Worm (Caenorhabditis elegans): ENCODE data around the gene C55A6.4.

The C55A6.4 gene

DNA sequence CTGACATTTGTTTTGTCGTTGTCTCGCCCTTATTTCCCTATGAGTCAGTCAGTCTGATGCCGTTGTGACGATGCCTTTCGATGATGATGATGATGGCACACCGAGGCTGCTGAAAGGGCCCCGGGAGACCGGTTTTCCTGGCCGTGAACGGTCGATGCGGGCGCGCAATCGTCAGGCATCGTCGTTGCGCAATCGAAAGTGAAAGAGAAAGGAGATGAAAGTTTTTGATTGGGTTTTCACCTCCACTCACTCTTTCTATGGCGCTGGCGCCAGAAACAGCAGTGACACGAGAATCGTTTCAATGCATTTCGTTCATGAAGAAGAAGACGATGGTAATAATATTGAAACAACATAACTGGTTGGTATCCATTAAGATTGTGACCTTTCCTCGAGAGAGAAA is 15.3 kb upstream of the C55A6.4 start:
- no peak for TF ChIP-seq ceh-34 (tag; optimal IDR thresholded peaks at IDR 0.05)
- TF ChIP-seq unc-3 (GFP tag; conservative IDR thresholded peaks at IDR 0.05): no peak
- no peak for TF ChIP-seq unc-3 (tag; optimal IDR thresholded peaks at IDR 0.05)
- TF ChIP-seq ceh-9 (tag; optimal IDR thresholded peaks at IDR 0.05): no peak
- TF ChIP-seq ref-2 (tag; optimal IDR thresholded peaks at IDR 0.05): no peak
- no peak for TF ChIP-seq ttx-3 (tag; optimal IDR thresholded peaks at IDR 0.05)
- no peak for TF ChIP-seq hlh-15 (tag; optimal IDR thresholded peaks at IDR 0.05)
- TF ChIP-seq ceh-48 (tag; optimal IDR thresholded peaks at IDR 0.05): no peak
- TF ChIP-seq nfya-1 (tag; optimal IDR thresholded peaks at IDR 0.05): no peak
- no peak for TF ChIP-seq C38D4.7 (GFP tag; optimal IDR thresholded peaks at IDR 0.05)
- no peak for TF ChIP-seq sox-2 (GFP tag; IDR thresholded peaks at IDR 0.05)
- no peak for TF ChIP-seq dve-1 (tag; optimal IDR thresholded peaks at IDR 0.05)
- TF ChIP-seq che-1 (tag; optimal IDR thresholded peaks at IDR 0.05): no peak
- no peak for TF ChIP-seq ets-4 (tag; optimal IDR thresholded peaks at IDR 0.05)
- TF ChIP-seq pat-9 (tag; optimal IDR thresholded peaks at IDR 0.05): no peak
- no peak for TF ChIP-seq ceh-14 (tag; optimal IDR thresholded peaks at IDR 0.05)
- TF ChIP-seq odd-2 (tag; optimal IDR thresholded peaks at IDR 0.05): no peak
- TF ChIP-seq ahr-1 (tag; optimal IDR thresholded peaks at IDR 0.05): no peak
- no peak for TF ChIP-seq hlh-30 (tag; optimal IDR thresholded peaks at IDR 0.05; ENCODE audit: insufficient read depth)

ce11 chrV:11532535-11532853 is 14.8 kb upstream of the C55A6.4 start:
- TF ChIP-seq ceh-19 (GFP tag; optimal IDR thresholded peaks at IDR 0.05): no peak
- no peak for TF ChIP-seq pax-1 (tag; optimal IDR thresholded peaks at IDR 0.05)
- TF ChIP-seq npax-4 (tag; optimal IDR thresholded peaks at IDR 0.05): no peak
- TF ChIP-seq sdc-2 (tag; optimal IDR thresholded peaks at IDR 0.05): no peak
- TF ChIP-seq fkh-10 (GFP tag; optimal IDR thresholded peaks at IDR 0.05): no peak

- TF ChIP-seq odd-2 (tag; optimal IDR thresholded peaks at IDR 0.05) (no peak), unc-86 (tag; optimal IDR thresholded peaks at IDR 0.05) (no peak), fkh-6 (tag; optimal IDR thresholded peaks at IDR 0.05) (no peak), rnt-1 (tag; optimal IDR thresholded peaks at IDR 0.05) (peak; percentile 55), T23F11.4 (GFP tag; optimal IDR thresholded peaks at IDR 0.05) (peak; percentile 18), tbx-7 (tag; optimal IDR thresholded peaks at IDR 0.05) (no peak), eyg-1 (tag; optimal IDR thresholded peaks at IDR 0.05) (no peak), pag-3 (tag; optimal IDR thresholded peaks at IDR 0.05; ENCODE audit: borderline replicate concordance) (no peak), npax-4 (tag; optimal IDR thresholded peaks at IDR 0.05) (no peak), ceh-31 (tag; optimal IDR thresholded peaks at IDR 0.05) (peak; percentile 44), ets-4 (tag; optimal IDR thresholded peaks at IDR 0.05) (peak; percentile 33), ceh-19 (GFP tag; optimal IDR thresholded peaks at IDR 0.05) (no peak), ceh-30 (tag; optimal IDR thresholded peaks at IDR 0.05) (no peak), hlh-30 (tag; optimal IDR thresholded peaks at IDR 0.05; ENCODE audit: insufficient read depth) (peak; percentile 32), ceh-9 (tag; optimal IDR thresholded peaks at IDR 0.05) (no peak), pat-9 (tag; optimal IDR thresholded peaks at IDR 0.05) (no peak), ceh-34 (tag; optimal IDR thresholded peaks at IDR 0.05) (no peak), ceh-48 (tag; optimal IDR thresholded peaks at IDR 0.05) (no peak), hlh-15 (tag; optimal IDR thresholded peaks at IDR 0.05) (no peak), syd-9 (tag; optimal IDR thresholded peaks at IDR 0.05) (no peak), Y22D7AL.16 (tag; optimal IDR thresholded peaks at IDR 0.05) (no peak), gmeb-2 (tag; optimal IDR thresholded peaks at IDR 0.05) (no peak), ref-2 (tag; optimal IDR thresholded peaks at IDR 0.05) (no peak), fkh-10 (GFP tag; optimal IDR thresholded peaks at IDR 0.05) (no peak), madf-2 (tag; optimal IDR thresholded peaks at IDR 0.05) (no peak), unc-55 (GFP tag; optimal IDR thresholded peaks at IDR 0.05) (peak; percentile 29), ceh-6 (GFP tag; optimal IDR thresholded peaks at IDR 0.05) (no peak), tbx-2 (tag; optimal IDR thresholded peaks at IDR 0.05) (peak; percentile 55), nhr-232 (tag; optimal IDR thresholded peaks at IDR 0.05) (no peak), sox-2 (GFP tag; IDR thresholded peaks at IDR 0.05) (no peak), C08G9.2 (tag; optimal IDR thresholded peaks at IDR 0.05) (peak; percentile 22), sox-4 (tag; optimal IDR thresholded peaks at IDR 0.05) (no peak), hlh-13 (GFP tag; optimal IDR thresholded peaks at IDR 0.05) (no peak), hlh-6 (tag; optimal IDR thresholded peaks at IDR 0.05) (no peak), lin-11 (tag; optimal IDR thresholded peaks at IDR 0.05) (no peak), unc-3 (GFP tag; conservative IDR thresholded peaks at IDR 0.05) (no peak), unc-3 (tag; optimal IDR thresholded peaks at IDR 0.05) (no peak), F13H6.1 (tag; optimal IDR thresholded peaks at IDR 0.05) (peak; percentile 6)
Observed at ce11 chrV:11531831-11532534, 14.3 kb upstream of the C55A6.4 start.
